Worm (Caenorhabditis elegans) whole organism, young adult: Measurements from ENCODE around the gene srd-11.

ENCODE experiments used
- B0035.1 ChIP-seq: sonication (generic microtip); optimal IDR thresholded peaks from 2 replicates; lab custom pipeline; 2016; ENCODE audit warnings: missing genetic modification characterization, mild to moderate bottlenecking, missing compliant biosample characterization, missing genotype, missing genetic modification reagents
- D2030.7 ChIP-seq: fragments of 200-800 bp; sonication (Bioruptor generic); IDR thresholded peaks from 2 replicates; pipeline ENCODE4 v1.3.6; 2022; ENCODE audit warnings: missing genetic modification reagents, missing genetic modification characterization, missing compliant biosample characterization
- F10E7.11 ChIP-seq: sonication (generic microtip); optimal IDR thresholded peaks from 2 replicates; lab custom pipeline; 2017; ENCODE audit warnings: mild to moderate bottlenecking, missing genetic modification characterization, moderate library complexity, missing compliant biosample characterization
- F33H1.4 ChIP-seq: fragments of 200-800 bp; sonication (Bioruptor generic); IDR thresholded peaks from 2 replicates; pipeline ENCODE4 v1.3.6; 2022; ENCODE audit warnings: missing genetic modification reagents, missing genetic modification characterization, missing compliant biosample characterization
- F39B2.1 ChIP-seq: fragments of 200-800 bp; sonication (Bioruptor generic); IDR thresholded peaks from 2 replicates; pipeline ENCODE4 v1.3.6; 2022; ENCODE audit warnings: missing genetic modification reagents, missing genetic modification characterization, missing compliant biosample characterization
- F57C9.4 ChIP-seq: sonication (generic microtip); optimal IDR thresholded peaks from 2 replicates; lab custom pipeline; 2017; ENCODE audit warnings: mild to moderate bottlenecking, missing genetic modification characterization, missing compliant biosample characterization
- T26A5.8 ChIP-seq: sonication (generic microtip); optimal IDR thresholded peaks from 2 replicates; lab custom pipeline; 2016; ENCODE audit warnings: missing genetic modification characterization, missing compliant biosample characterization
- Y53G8AR.9 ChIP-seq: fragments of 200-800 bp; sonication (Bioruptor generic); conservative IDR thresholded peaks from 2 replicates; pipeline ENCODE4 v1.3.6; 2022; ENCODE audit warnings: missing genetic modification reagents, missing genetic modification characterization, missing compliant biosample characterization
- Y56A3A.18 ChIP-seq: fragments of 200-800 bp; sonication (Bioruptor generic); IDR thresholded peaks from 2 replicates; pipeline ENCODE4 v1.3.6; 2022; ENCODE audit warnings: missing genetic modification reagents, missing genetic modification characterization, missing compliant biosample characterization
- Y79H2A.3 ChIP-seq: fragments of 200-800 bp; sonication (Bioruptor generic); conservative IDR thresholded peaks from 2 replicates; pipeline ENCODE4 v1.3.6; 2022; ENCODE audit warnings: missing genetic modification reagents, missing genetic modification characterization, missing compliant biosample characterization
- ZK185.1 ChIP-seq: sonication (generic microtip); optimal IDR thresholded peaks from 2 replicates; lab custom pipeline; 2016; ENCODE audit warnings: mild to moderate bottlenecking, missing genetic modification characterization, missing compliant biosample characterization; ENCODE audit not compliant: poor library complexity, severe bottlenecking
- ama-1 ChIP-seq, 3 experiments: fragments of 150-350 bp in 1 of 3; sonication (generic microtip) in 2 of 3; optimal IDR thresholded peaks; 2 replicates each; lab custom pipeline; 2014 to 2018; ENCODE audit warnings: missing biosample characterization in 2 of 3, missing genetic modification characterization in 2 of 3, missing genetic modification reagents in 2 of 3
- aptf-3 ChIP-seq: fragments of 200-800 bp; sonication (Bioruptor generic); IDR thresholded peaks from 2 replicates; pipeline ENCODE4 v1.3.6; 2022; ENCODE audit warnings: missing genetic modification characterization, missing compliant biosample characterization
- attf-6 ChIP-seq: fragments of 200-800 bp; sonication (Bioruptor generic); IDR thresholded peaks from 2 replicates; pipeline ENCODE4 v1.3.6; 2022; ENCODE audit warnings: missing genetic modification reagents, missing genetic modification characterization, missing compliant biosample characterization
- cebp-1 ChIP-seq, 2 experiments: fragments of 200-800 bp in 1 of 2; sonication (Bioruptor generic) in 1 of 2; sonication (generic microtip) in 1 of 2; IDR thresholded peaks in 1 of 2; optimal IDR thresholded peaks in 1 of 2; 2 replicates each; pipeline versions ENCODE4 v1.3.6 to Lab custom; 2017 to 2022; ENCODE audit warnings: missing compliant biosample characterization in 2 of 2, missing genetic modification characterization in 2 of 2, mild to moderate bottlenecking in 1 of 2, missing genetic modification reagents in 1 of 2, moderate library complexity in 1 of 2
- ceh-100 ChIP-seq: fragments of 200-800 bp; sonication (Bioruptor generic); IDR thresholded peaks from 2 replicates; pipeline ENCODE4 v1.3.6; 2022; ENCODE audit warnings: missing genetic modification reagents, missing genetic modification characterization, missing compliant biosample characterization
- ceh-40 ChIP-seq: fragments of 200-800 bp; sonication (Bioruptor generic); IDR thresholded peaks from 2 replicates; pipeline ENCODE4 v1.3.6; 2022; ENCODE audit warnings: missing genetic modification characterization, missing compliant biosample characterization
- ceh-79 ChIP-seq: sonication (generic microtip); optimal IDR thresholded peaks from 2 replicates; lab custom pipeline; 2017; ENCODE audit warnings: mild to moderate bottlenecking, missing genetic modification characterization, missing compliant biosample characterization
- ceh-91 ChIP-seq: fragments of 200-800 bp; sonication (Bioruptor generic); IDR thresholded peaks from 2 replicates; pipeline ENCODE4 v1.3.6; 2022; ENCODE audit warnings: missing genetic modification reagents, missing genetic modification characterization, missing compliant biosample characterization
- egrh-3 ChIP-seq: fragments of 200-800 bp; sonication (Bioruptor generic); IDR thresholded peaks from 2 replicates; pipeline ENCODE4 v1.3.6; 2022; ENCODE audit warnings: missing genetic modification reagents, missing genetic modification characterization, missing compliant biosample characterization
- gei-17 ChIP-seq: fragments of 200-800 bp; sonication (Bioruptor generic); optimal IDR thresholded peaks from 2 replicates; lab custom pipeline; 2018; ENCODE audit warnings: mild to moderate bottlenecking, missing genetic modification characterization, missing compliant biosample characterization
- him-1 ChIP-seq: sonication (generic microtip); optimal IDR thresholded peaks from 2 replicates; lab custom pipeline; 2016; ENCODE audit warnings: missing genotype, missing genetic modification reagents, missing genetic modification characterization, missing compliant biosample characterization
- hmg-1.2 ChIP-seq: fragments of 200-800 bp; sonication (Bioruptor generic); IDR thresholded peaks from 2 replicates; pipeline ENCODE4 v1.3.6; 2022; ENCODE audit warnings: missing genetic modification reagents, missing genetic modification characterization, missing compliant biosample characterization
- hmg-20 ChIP-seq: fragments of 200-800 bp; sonication (Bioruptor generic); IDR thresholded peaks from 2 replicates; pipeline ENCODE4 v1.3.6; 2022; ENCODE audit warnings: missing genetic modification reagents, missing genetic modification characterization, missing compliant biosample characterization
- hrde-1 ChIP-seq: sonication (generic microtip); optimal IDR thresholded peaks from 2 replicates; lab custom pipeline; 2016; ENCODE audit warnings: missing genetic modification characterization, mild to moderate bottlenecking, missing compliant biosample characterization, moderate library complexity, missing genotype, missing genetic modification reagents, borderline replicate concordance
- lin-35 ChIP-seq, 3 experiments: fragments of 150-350 bp in 2 of 3; sonication (generic microtip) in 1 of 3; optimal IDR thresholded peaks; 2 replicates each; lab custom pipeline; 2014 to 2018; ENCODE audit warnings: missing biosample characterization in 3 of 3, missing genetic modification characterization in 3 of 3, missing genetic modification reagents in 3 of 3
- lin-54 ChIP-seq: fragments of 200-800 bp; sonication (Bioruptor generic); optimal IDR thresholded peaks from 2 replicates; lab custom pipeline; 2018; ENCODE audit warnings: mild to moderate bottlenecking, missing genetic modification characterization, missing compliant biosample characterization
- lir-1 ChIP-seq: fragments of 200-800 bp; sonication (Bioruptor generic); conservative IDR thresholded peaks from 2 replicates; pipeline ENCODE4 v1.3.6; 2022; ENCODE audit warnings: missing genetic modification reagents, missing genetic modification characterization, missing compliant biosample characterization
- lsl-1 ChIP-seq: fragments of 200-800 bp; sonication (Bioruptor generic); optimal IDR thresholded peaks from 2 replicates; lab custom pipeline; 2018; ENCODE audit warnings: mild to moderate bottlenecking, missing genetic modification characterization, moderate library complexity, missing compliant biosample characterization
- madf-3 ChIP-seq: fragments of 200-800 bp; sonication (Bioruptor generic); IDR thresholded peaks from 2 replicates; pipeline ENCODE4 v1.3.6; 2022; ENCODE audit warnings: missing genetic modification reagents, missing genetic modification characterization, missing compliant biosample characterization
- madf-6 ChIP-seq: fragments of 200-800 bp; sonication (Bioruptor generic); IDR thresholded peaks from 2 replicates; pipeline ENCODE4 v1.3.6; 2022; ENCODE audit warnings: missing genetic modification reagents, missing genetic modification characterization, missing compliant biosample characterization
- mel-28 ChIP-seq: sonication (generic microtip); optimal IDR thresholded peaks from 2 replicates; lab custom pipeline; 2016; ENCODE audit warnings: borderline replicate concordance, mild to moderate bottlenecking, missing genetic modification characterization, missing compliant biosample characterization
- nfyb-1 ChIP-seq: fragments of 200-800 bp; sonication (Bioruptor generic); IDR thresholded peaks from 2 replicates; pipeline ENCODE4 v1.3.6; 2022; ENCODE audit warnings: missing genetic modification reagents, missing genetic modification characterization, missing compliant biosample characterization
- nhr-120 ChIP-seq: fragments of 200-800 bp; sonication (Bioruptor generic); IDR thresholded peaks from 2 replicates; pipeline ENCODE4 v1.3.6; 2022; ENCODE audit warnings: missing genetic modification characterization, missing compliant biosample characterization
- nhr-90 ChIP-seq: sonication (generic microtip); optimal IDR thresholded peaks from 2 replicates; lab custom pipeline; 2016; ENCODE audit warnings: missing genotype, mild to moderate bottlenecking, missing genetic modification characterization, missing compliant biosample characterization
- pha-4 ChIP-seq: fragments of 150-350 bp; sonication (generic microtip); optimal IDR thresholded peaks from 2 replicates; lab custom pipeline; 2014; ENCODE audit warnings: missing biosample characterization, missing genetic modification reagents, missing genetic modification characterization
- snpc-1.3 ChIP-seq: sonication (generic microtip); optimal IDR thresholded peaks from 2 replicates; lab custom pipeline; 2017; ENCODE audit warnings: missing genetic modification characterization, mild to moderate bottlenecking, missing compliant biosample characterization, antibody characterized with exemption, moderate library complexity, missing genotype, missing genetic modification reagents; ENCODE audit not compliant: insufficient read depth
- sptf-2 ChIP-seq: fragments of 200-800 bp; sonication (Bioruptor generic); optimal IDR thresholded peaks from 2 replicates; lab custom pipeline; 2018; ENCODE audit warnings: mild to moderate bottlenecking, missing genetic modification characterization, missing compliant biosample characterization
- tbx-9 ChIP-seq: sonication (generic microtip); optimal IDR thresholded peaks from 2 replicates; lab custom pipeline; 2016; ENCODE audit warnings: borderline replicate concordance, missing genetic modification characterization, inconsistent platforms, missing compliant biosample characterization
- unc-130 ChIP-seq: sonication (generic microtip); optimal IDR thresholded peaks from 2 replicates; lab custom pipeline; 2016; ENCODE audit warnings: missing genetic modification reagents, missing genetic modification characterization, missing compliant biosample characterization
- zfh-2 ChIP-seq: fragments of 200-800 bp; sonication (Bioruptor generic); conservative IDR thresholded peaks from 2 replicates; pipeline ENCODE4 v1.3.6; 2022; ENCODE audit warnings: missing genetic modification reagents, missing genetic modification characterization, missing compliant biosample characterization
- ztf-26 ChIP-seq: sonication (generic microtip); optimal IDR thresholded peaks from 2 replicates; lab custom pipeline; 2017; ENCODE audit warnings: missing genetic modification characterization, missing compliant biosample characterization
- ztf-3 ChIP-seq: fragments of 200-800 bp; sonication (Bioruptor generic); optimal IDR thresholded peaks from 2 replicates; lab custom pipeline; 2018; ENCODE audit warnings: mild to moderate bottlenecking, missing genetic modification characterization, missing compliant biosample characterization
- ztf-6 ChIP-seq: fragments of 200-800 bp; sonication (Bioruptor generic); IDR thresholded peaks from 2 replicates; pipeline ENCODE4 v1.3.6; 2022; ENCODE audit warnings: missing genetic modification reagents, missing genetic modification characterization, missing compliant biosample characterization

srd-11 gene

DNA sequence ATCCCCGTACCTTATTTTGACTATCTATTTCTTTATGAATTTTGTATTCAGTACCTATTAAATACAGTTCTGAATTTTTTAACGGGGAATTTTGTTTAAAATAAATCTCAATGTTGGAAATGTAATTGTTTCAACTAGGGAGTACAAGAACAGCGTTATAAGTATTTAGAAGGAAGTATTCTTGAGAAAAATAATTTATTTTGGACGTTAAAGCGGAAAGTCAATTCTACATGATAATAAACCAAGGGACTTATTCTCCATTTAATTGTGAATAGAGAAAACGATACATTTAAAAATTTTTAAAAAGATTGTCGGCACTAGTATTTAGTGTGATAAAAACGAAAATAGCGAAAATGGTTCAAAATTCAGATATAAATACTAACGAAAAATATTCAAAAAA, 49.5 kb upstream of the srd-11 start (continued):
- TF ChIP-seq pha-4 (tag; lab: Kevin White, UChicago) (no peak), gei-17 (GFP tag; lab: Kevin White, UChicago) (no peak), ceh-100 (peak; percentile 59; the same call in 1 of the 2 replicates), F10E7.11 (tag; lab: Kevin White, UChicago) (peak; percentile 68), F33H1.4 (GFP tag; lab: Robert Waterston, UW) (0 out of 2 replicates have a peak, but pooled peaks have one; percentile 13), madf-3 (GFP tag; lab: Robert Waterston, UW) (0 out of 2 replicates have a peak, but pooled peaks have one; percentile 72), snpc-1.3 (tag; lab: Kevin White, UChicago) (peak; percentile 10), him-1 (tag; lab: Kevin White, UChicago) (peak; percentile 71), Y79H2A.3 (GFP tag; lab: Robert Waterston, UW) (0 out of 2 replicates have a peak, but pooled peaks have one; percentile 42), hmg-1.2 (0 out of 2 replicates have a peak, but pooled peaks have one; percentile 24), ZK185.1 (tag; lab: Kevin White, UChicago) (no peak), unc-130 (GFP tag; lab: Kevin White, UChicago) (peak; percentile 7), zfh-2 (GFP tag; lab: Robert Waterston, UW) (no peak), cebp-1 (GFP tag; IDR thresholded peaks at IDR 0.05; lab: Robert Waterston, UW) (no peak), cebp-1 (tag; optimal IDR thresholded peaks at IDR 0.05; lab: Kevin White, UChicago) (peak; percentile 44), Y53G8AR.9 (GFP tag; lab: Robert Waterston, UW) (peak; percentile 75; the same call in 1 of the 2 replicates), ztf-3 (GFP tag; lab: Kevin White, UChicago) (no peak), Y56A3A.18 (GFP tag; lab: Robert Waterston, UW) (peak; percentile 77), attf-6 (GFP tag; lab: Robert Waterston, UW) (peak; percentile 25; the same call in 1 of the 2 replicates), T26A5.8 (tag; lab: Kevin White, UChicago) (peak; percentile 4)

DNA sequence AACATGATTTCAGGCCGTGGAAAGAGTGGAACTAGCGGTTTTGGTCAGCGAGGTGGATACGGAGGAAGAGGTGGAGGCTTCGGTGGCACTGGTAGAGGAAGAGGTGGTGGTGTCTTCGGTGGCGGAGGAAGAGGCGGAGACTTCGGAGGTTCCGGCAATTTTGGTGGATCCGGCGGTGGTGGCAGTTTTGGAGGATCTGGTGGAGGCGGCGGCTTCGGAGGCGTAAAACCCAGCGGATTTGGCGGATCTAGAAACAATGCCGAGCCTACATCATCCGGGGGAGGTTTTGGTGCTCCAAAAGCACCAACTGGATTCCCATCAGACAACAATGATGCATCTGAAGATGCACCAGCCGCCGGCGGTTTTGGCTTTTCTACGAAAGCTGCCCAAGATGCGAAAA, 48.7 kb upstream of the srd-11 start:
- TF ChIP-seq nhr-120 (GFP tag; lab: Robert Waterston, UW) (no peak), tbx-9 (no peak), ceh-91 (GFP tag; lab: Robert Waterston, UW) (no peak), snpc-1.3 (tag; lab: Kevin White, UChicago) (no peak), sptf-2 (GFP tag; lab: Kevin White, UChicago) (no peak), F57C9.4 (tag; lab: Kevin White, UChicago) (no peak), ceh-40 (GFP tag; lab: Robert Waterston, UW) (no peak), lin-54 (GFP tag; lab: Kevin White, UChicago) (no peak), hrde-1 (tag; lab: Kevin White, UChicago) (no peak), egrh-3 (GFP tag; lab: Robert Waterston, UW) (peak; percentile 82; the same call in 1 of the 2 replicates), F10E7.11 (tag; lab: Kevin White, UChicago) (no peak), madf-6 (no peak), mel-28 (no peak), B0035.1 (tag; lab: Kevin White, UChicago) (no peak), ceh-79 (no peak), hmg-20 (GFP tag; lab: Robert Waterston, UW) (no peak), ztf-3 (GFP tag; lab: Kevin White, UChicago) (no peak), ztf-26 (tag; lab: Kevin White, UChicago) (no peak), ama-1 (optimal IDR thresholded peaks at IDR 0.05; lab: Kevin White, UChicago) (no peak), ama-1 (GFP tag; optimal IDR thresholded peaks at IDR 0.05; lab: Kevin White, UChicago) (no peak), zfh-2 (GFP tag; lab: Robert Waterston, UW) (peak; percentile 90), lin-35 (GFP tag; optimal IDR thresholded peaks at IDR 0.05; lab: Kevin White, UChicago) (no peak), F39B2.1 (GFP tag; lab: Robert Waterston, UW) (no peak), unc-130 (GFP tag; lab: Kevin White, UChicago) (no peak), nfyb-1 (peak; percentile 12; the same call in 1 of the 2 replicates), aptf-3 (GFP tag; lab: Robert Waterston, UW) (no peak), madf-3 (GFP tag; lab: Robert Waterston, UW) (0 out of 2 replicates have a peak, but pooled peaks have one; percentile 50), D2030.7 (GFP tag; lab: Robert Waterston, UW) (no peak), lir-1 (GFP tag; lab: Robert Waterston, UW) (no peak), nhr-90 (no peak), ztf-6 (GFP tag; lab: Robert Waterston, UW) (no peak), pha-4 (tag; lab: Kevin White, UChicago) (no peak), lsl-1 (GFP tag; lab: Kevin White, UChicago) (no peak)
